Worm (Caenorhabditis elegans) whole organism, L4 larva: Measurements from ENCODE around the gene igdb-3.
A peak's percentile ranks its signal among the peaks of the same experiment; 100 is the strongest.

Source experiments
- D1046.2 ChIP-seq: fragments of 200-800 bp; sonication (Bioruptor generic); IDR thresholded peaks from 2 replicates; pipeline ENCODE4 v1.3.6; 2022; ENCODE audit warnings: missing genetic modification characterization, missing compliant biosample characterization
- F26F4.8 ChIP-seq: fragments of 200-800 bp; sonication (Bioruptor generic); conservative IDR thresholded peaks from 2 replicates; pipeline ENCODE4 v1.3.6; 2022; ENCODE audit warnings: missing genetic modification characterization, missing compliant biosample characterization
- F44E2.7 ChIP-seq: fragments of 200-800 bp; sonication (Bioruptor generic); IDR thresholded peaks from 2 replicates; pipeline ENCODE4 v2.1.2; 2022; ENCODE audit warnings: missing genetic modification characterization, missing compliant biosample characterization
- R02D3.7 ChIP-seq: fragments of 150-350 bp; sonication (generic microtip); optimal IDR thresholded peaks from 3 replicates; lab custom pipeline; 2014; ENCODE audit warnings: missing biosample characterization, missing genetic modification characterization
- T20F7.1 ChIP-seq: fragments of 200-800 bp; sonication (Bioruptor generic); optimal IDR thresholded peaks from 2 replicates; lab custom pipeline; 2018; ENCODE audit warnings: mild to moderate bottlenecking, missing genetic modification characterization, missing compliant biosample characterization
- Y105C5A.15 ChIP-seq: fragments of 200-800 bp; sonication (Bioruptor generic); IDR thresholded peaks from 2 replicates; pipeline ENCODE4 v1.3.6; 2022; ENCODE audit warnings: missing genetic modification characterization, missing compliant biosample characterization
- aha-1 ChIP-seq: fragments of 150-350 bp; peaks from one replicate; lab custom pipeline; 2014; ENCODE audit warnings: missing biosample characterization, missing genetic modification characterization
- aly-2 ChIP-seq: sonication (generic microtip); optimal IDR thresholded peaks from 2 replicates; lab custom pipeline; 2018; ENCODE audit warnings: missing biosample characterization, missing genetic modification characterization
- ceh-20 ChIP-seq: fragments of 200-800 bp; sonication (Bioruptor generic); IDR thresholded peaks from 2 replicates; pipeline ENCODE4 v1.3.6; 2022; ENCODE audit warnings: missing genetic modification reagents, missing genetic modification characterization, missing compliant biosample characterization
- daf-16 ChIP-seq, 3 experiments: sonication (generic microtip); optimal IDR thresholded peaks; 2 replicates each; lab custom pipeline; 2016 to 2017; ENCODE audit warnings: missing genetic modification characterization in 3 of 3, missing genetic modification reagents in 3 of 3, mild to moderate bottlenecking in 2 of 3, missing compliant biosample characterization in 2 of 3, missing biosample characterization in 1 of 3, moderate library complexity in 1 of 3
- dmd-6 ChIP-seq: fragments of 200-800 bp; sonication (Bioruptor generic); IDR thresholded peaks from 2 replicates; pipeline ENCODE4 v1.3.6; 2022; ENCODE audit warnings: missing genetic modification reagents, missing genetic modification characterization, missing compliant biosample characterization
- dmd-8 ChIP-seq: fragments of 200-800 bp; sonication (Bioruptor generic); IDR thresholded peaks from 2 replicates; pipeline ENCODE4 v1.3.6; 2022; ENCODE audit warnings: missing genetic modification characterization, missing compliant biosample characterization
- fos-1 ChIP-seq: fragments of 150-350 bp; optimal IDR thresholded peaks from 2 replicates; lab custom pipeline; 2014; ENCODE audit warnings: missing biosample characterization, missing genetic modification characterization
- gei-8 ChIP-seq: fragments of 200-800 bp; sonication (Bioruptor generic); optimal IDR thresholded peaks from 2 replicates; lab custom pipeline; 2018; ENCODE audit warnings: mild to moderate bottlenecking, missing genetic modification characterization, missing compliant biosample characterization
- lir-3 ChIP-seq: sonication (generic microtip); optimal IDR thresholded peaks from 2 replicates; lab custom pipeline; 2016; ENCODE audit warnings: mild to moderate bottlenecking, missing genetic modification characterization, missing compliant biosample characterization
- mdt-29 ChIP-seq: fragments of 200-800 bp; sonication (Bioruptor generic); IDR thresholded peaks from 2 replicates; pipeline ENCODE4 v1.3.6; 2022; ENCODE audit warnings: missing genetic modification reagents, missing genetic modification characterization, missing compliant biosample characterization
- mxl-2 ChIP-seq: fragments of 200-800 bp; sonication (Bioruptor generic); conservative IDR thresholded peaks from 2 replicates; pipeline ENCODE4 v1.3.6; 2022; ENCODE audit warnings: missing genetic modification reagents, missing genetic modification characterization, missing compliant biosample characterization
- nhr-11 ChIP-seq: fragments of 150-350 bp; optimal IDR thresholded peaks from 2 replicates; lab custom pipeline; 2014; ENCODE audit warnings: missing biosample characterization, missing genetic modification characterization
- nhr-111 ChIP-seq: fragments of 200-800 bp; sonication (Bioruptor generic); optimal IDR thresholded peaks from 2 replicates; lab custom pipeline; 2018; ENCODE audit warnings: mild to moderate bottlenecking, missing genetic modification characterization, missing compliant biosample characterization
- nhr-28 ChIP-seq: fragments of 150-350 bp; optimal IDR thresholded peaks from 2 replicates; lab custom pipeline; 2014; ENCODE audit warnings: missing biosample characterization, missing genetic modification characterization
- nhr-48 ChIP-seq: sonication (generic microtip); optimal IDR thresholded peaks from 2 replicates; lab custom pipeline; 2016; ENCODE audit warnings: mild to moderate bottlenecking, missing genetic modification characterization, missing compliant biosample characterization
- nhr-6 ChIP-seq: fragments of 150-350 bp; optimal IDR thresholded peaks from 2 replicates; lab custom pipeline; 2014; ENCODE audit warnings: missing biosample characterization, missing genetic modification characterization
- nhr-77 ChIP-seq: fragments of 150-350 bp; optimal IDR thresholded peaks from 2 replicates; lab custom pipeline; 2014; ENCODE audit warnings: missing biosample characterization, missing genetic modification characterization
- pqm-1 ChIP-seq: sonication (generic microtip); optimal IDR thresholded peaks from 2 replicates; lab custom pipeline; 2017; ENCODE audit warnings: missing biosample characterization, missing genetic modification characterization
- sdz-12 ChIP-seq: fragments of 200-800 bp; sonication (Bioruptor generic); optimal IDR thresholded peaks from 2 replicates; lab custom pipeline; 2018; ENCODE audit warnings: mild to moderate bottlenecking, missing genetic modification characterization, missing compliant biosample characterization
- set-16 ChIP-seq: fragments of 200-800 bp; sonication (Bioruptor generic); IDR thresholded peaks from 2 replicates; pipeline ENCODE4 v1.3.6; 2022; ENCODE audit warnings: missing genetic modification reagents, missing genetic modification characterization, missing compliant biosample characterization
- snpc-1.2 ChIP-seq: fragments of 200-800 bp; sonication (Bioruptor generic); IDR thresholded peaks from 2 replicates; pipeline ENCODE4 v1.3.6; 2022; ENCODE audit warnings: missing genetic modification reagents, missing genetic modification characterization, missing compliant biosample characterization
- spr-1 ChIP-seq: sonication (generic microtip); optimal IDR thresholded peaks from 2 replicates; lab custom pipeline; 2016; ENCODE audit warnings: mild to moderate bottlenecking, missing genetic modification characterization, missing compliant biosample characterization
- tra-1 ChIP-seq: fragments of 200-800 bp; sonication (Bioruptor generic); IDR thresholded peaks from 2 replicates; pipeline ENCODE4 v1.3.6; 2022; ENCODE audit warnings: missing genetic modification reagents, missing genetic modification characterization, missing compliant biosample characterization
- unc-62 ChIP-seq, 3 experiments: fragments of 150-350 bp in 1 of 3; sonication (generic microtip); optimal IDR thresholded peaks in 2 of 3; peaks in 1 of 3; 1 replicate in 1 of 3; 2 replicates in 2 of 3; lab custom pipeline; 2014 to 2017; ENCODE audit warnings: missing biosample characterization in 3 of 3, missing genetic modification characterization in 3 of 3, missing genetic modification reagents in 3 of 3, missing genotype in 1 of 3
- vab-7 ChIP-seq: fragments of 200-800 bp; sonication (Bioruptor generic); IDR thresholded peaks from 2 replicates; pipeline ENCODE4 v1.3.6; 2022; ENCODE audit warnings: missing genetic modification reagents, missing genetic modification characterization, missing compliant biosample characterization
- zip-11 ChIP-seq: fragments of 200-800 bp; sonication (Bioruptor generic); IDR thresholded peaks from 2 replicates; pipeline ENCODE4 v1.3.6; 2022; ENCODE audit warnings: missing genetic modification characterization, missing compliant biosample characterization
- zip-2 ChIP-seq: fragments of 150-350 bp; optimal IDR thresholded peaks from 2 replicates; lab custom pipeline; 2014; ENCODE audit warnings: missing biosample characterization, missing genetic modification characterization
- ztf-11 ChIP-seq: fragments of 150-350 bp; optimal IDR thresholded peaks from 2 replicates; lab custom pipeline; 2014; ENCODE audit warnings: missing biosample characterization, missing genetic modification characterization

igdb-3 gene

DNA sequence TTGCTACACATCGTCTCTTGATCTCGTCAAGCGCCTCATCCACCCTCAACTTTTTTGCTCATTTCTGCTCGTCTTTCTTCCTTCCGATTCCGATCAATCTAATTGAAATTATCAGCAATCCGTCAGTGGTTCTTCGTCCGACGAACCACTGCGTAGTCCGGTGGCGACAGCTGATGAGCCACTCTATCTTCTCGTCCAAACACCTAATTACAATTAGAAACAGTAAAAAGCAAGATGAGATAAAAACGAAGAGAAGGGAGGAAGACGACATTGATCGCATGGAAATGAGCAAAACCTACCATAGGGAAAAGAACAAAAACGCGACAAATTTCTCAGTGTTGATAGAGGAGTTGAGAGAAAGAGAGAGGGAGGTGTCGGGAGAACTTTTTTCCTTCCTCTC lies 14.2 kb downstream of the igdb-3 start:
- TF ChIP-seq nhr-11 (peak; percentile 27), aha-1 (tag; lab: Kevin White, UChicago) (peak; percentile 75), fos-1 (tag; lab: Kevin White, UChicago) (no peak), dmd-8 (GFP tag; lab: Robert Waterston, UW) (no peak), mxl-2 (no peak), unc-62 (GFP tag; optimal IDR thresholded peaks at IDR 0.05 in 1 of 2; lab: Kevin White, UChicago) (peak in 1 of 2 experiments; percentile 3), unc-62 (tag; optimal IDR thresholded peaks at IDR 0.05; lab: Kevin White, UChicago) (no peak), nhr-77 (no peak), nhr-6 (no peak), ceh-20 (GFP tag; lab: Robert Waterston, UW) (no peak), T20F7.1 (GFP tag; lab: Kevin White, UChicago) (no peak), vab-7 (GFP tag; lab: Robert Waterston, UW) (no peak)

DNA sequence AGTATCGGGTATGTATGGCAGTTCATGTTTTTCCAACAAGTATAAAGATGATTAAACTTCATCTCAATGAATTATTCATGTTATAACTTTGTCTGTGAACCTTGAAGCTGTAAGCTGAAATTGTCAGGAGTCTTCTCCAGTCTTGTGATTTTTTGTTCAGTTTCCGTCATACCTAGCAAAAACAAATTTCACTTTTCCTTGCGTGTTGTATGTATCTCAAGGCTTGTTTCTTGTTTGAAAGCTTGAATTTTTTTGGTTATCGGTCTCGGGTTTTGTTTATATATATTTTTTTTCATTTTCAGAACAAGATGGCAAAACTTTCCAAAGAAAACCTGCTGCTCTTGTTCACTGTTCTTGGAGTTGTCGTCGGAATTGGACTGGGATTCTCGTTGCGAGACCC lies 17.8 kb downstream of the igdb-3 start, which contains the start of gene glt-4:
TSS of gene glt-4 (plus strand) at position 301 of the 400 bp plus-strand sequence.
- TF ChIP-seq mdt-29 (GFP tag; lab: Robert Waterston, UW) (no peak), nhr-77 (no peak), zip-2 (no peak), F44E2.7 (no peak), F26F4.8 (GFP tag; lab: Robert Waterston, UW) (no peak), D1046.2 (GFP tag; lab: Robert Waterston, UW) (no peak), daf-16 (GFP tag; optimal IDR thresholded peaks at IDR 0.05; lab: Kevin White, UChicago) (no peak), daf-16 (tag; optimal IDR thresholded peaks at IDR 0.05; lab: Kevin White, UChicago) (no peak), R02D3.7 (tag; lab: Kevin White, UChicago) (no peak), unc-62 (GFP tag; optimal IDR thresholded peaks at IDR 0.05 in 1 of 2; lab: Kevin White, UChicago) (no peak), unc-62 (tag; optimal IDR thresholded peaks at IDR 0.05; lab: Kevin White, UChicago) (no peak), snpc-1.2 (GFP tag; lab: Robert Waterston, UW) (no peak), fos-1 (tag; lab: Kevin White, UChicago) (no peak), nhr-111 (GFP tag; lab: Kevin White, UChicago) (no peak), zip-11 (no peak), tra-1 (GFP tag; lab: Robert Waterston, UW) (no peak), ztf-11 (no peak)

DNA sequence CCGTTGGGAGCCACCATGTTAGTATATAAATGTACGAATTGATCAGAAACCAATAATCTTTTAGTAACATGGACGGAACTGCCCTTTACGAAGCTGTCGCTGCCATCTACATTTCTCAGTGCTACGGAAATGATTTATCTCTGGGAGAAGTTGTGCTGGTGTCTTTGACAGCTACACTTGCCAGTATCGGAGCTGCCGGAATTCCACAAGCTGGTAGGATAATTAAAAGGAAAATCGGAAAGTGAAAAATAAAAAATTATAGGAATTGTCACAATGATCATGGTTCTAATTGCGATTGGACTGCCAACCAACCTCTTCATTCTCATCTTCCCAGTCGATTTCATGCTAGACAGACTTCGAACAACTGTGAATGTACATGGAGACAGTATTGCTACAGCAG lies 20.6 kb downstream of the igdb-3 start:
- peak; percentile 91 for TF ChIP-seq aha-1 (tag; lab: Kevin White, UChicago)
- TF ChIP-seq daf-16 (GFP tag; optimal IDR thresholded peaks at IDR 0.05; lab: Kevin White, UChicago), result no peak
- no peak for TF ChIP-seq daf-16 (tag; optimal IDR thresholded peaks at IDR 0.05; lab: Kevin White, UChicago)

DNA sequence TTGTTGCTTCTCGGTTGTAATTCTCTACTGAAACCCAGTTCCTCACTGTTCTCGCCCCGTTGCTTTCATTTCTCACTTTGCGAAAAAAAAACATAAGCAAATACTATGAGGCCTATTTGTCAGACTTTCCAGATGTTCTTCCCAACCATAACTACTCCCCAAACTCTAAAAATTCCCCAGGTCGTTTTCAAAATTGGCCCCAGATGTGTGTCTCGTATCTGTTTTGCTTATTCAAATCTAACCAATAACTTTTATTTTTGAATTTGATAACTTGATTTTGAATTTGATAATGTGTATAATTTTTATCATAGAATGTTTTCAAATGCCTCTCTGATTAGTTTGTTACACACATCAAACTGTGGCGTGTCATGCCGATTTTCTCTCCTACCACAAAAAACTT lies 22.5 kb downstream of the igdb-3 start:
- TF ChIP-seq dmd-6 (GFP tag; lab: Robert Waterston, UW), result no peak
- TF ChIP-seq daf-16 (GFP tag; optimal IDR thresholded peaks at IDR 0.05; lab: Kevin White, UChicago), result no peak
- TF ChIP-seq daf-16 (tag; optimal IDR thresholded peaks at IDR 0.05; lab: Kevin White, UChicago), result peak; percentile 33
- no peak for TF ChIP-seq gei-8 (GFP tag; lab: Kevin White, UChicago)
- TF ChIP-seq nhr-48 (tag; lab: Kevin White, UChicago), result no peak
- no peak for TF ChIP-seq sdz-12
- no peak for TF ChIP-seq spr-1 (tag; lab: Kevin White, UChicago)
- no peak for TF ChIP-seq aly-2 (tag; lab: Kevin White, UChicago)
- TF ChIP-seq, all 104 proteins: peak for 1

DNA sequence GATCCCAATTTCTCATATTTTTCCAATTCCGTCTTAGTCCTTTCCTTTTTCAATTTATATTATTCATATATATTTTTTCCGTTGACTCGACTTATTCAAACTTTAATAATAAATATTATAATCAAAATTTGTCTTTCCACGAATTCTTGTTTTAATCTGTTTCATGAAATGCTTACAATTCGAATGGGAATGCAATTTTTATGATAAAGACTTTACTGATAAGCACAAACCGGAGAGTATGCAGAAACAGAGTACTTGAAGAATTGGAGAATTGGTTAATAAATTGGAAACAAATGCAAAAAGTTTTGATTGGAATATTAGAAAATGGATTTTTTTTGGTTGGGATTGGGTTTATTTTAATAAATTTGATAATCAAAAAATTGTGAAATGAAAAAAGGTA lies 23.0 kb downstream of the igdb-3 start:
- TF ChIP-seq lir-3 (tag; lab: Kevin White, UChicago) (no peak), nhr-28 (peak; percentile 1), pqm-1 (tag; lab: Kevin White, UChicago) (peak; percentile 76)

DNA sequence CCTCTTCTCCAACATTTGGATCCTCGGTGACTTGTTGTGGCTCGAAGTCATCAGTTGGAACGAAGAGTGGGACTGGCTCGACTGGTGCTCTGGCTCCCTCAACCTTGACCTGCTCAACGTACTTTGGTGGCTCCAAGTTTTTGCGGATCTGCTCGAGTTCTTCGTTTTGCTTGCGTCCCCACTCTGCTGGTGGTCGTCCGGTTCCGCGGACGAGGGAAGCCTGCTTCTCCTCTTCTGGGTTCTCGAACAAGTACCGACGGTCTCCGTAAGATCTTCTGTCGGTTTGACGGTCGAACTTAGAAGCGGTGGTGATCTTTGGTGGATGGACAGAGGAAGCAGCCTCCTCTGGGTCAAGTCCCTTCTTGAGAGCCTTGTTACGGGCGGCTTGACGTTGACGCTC lies 23.4 kb downstream of the igdb-3 start:
- TF ChIP-seq set-16 (GFP tag; lab: Robert Waterston, UW) (peak; percentile 73), Y105C5A.15 (GFP tag; lab: Robert Waterston, UW) (no peak)
